Worm (Caenorhabditis elegans) whole organism, L4/young adult: Measurements from ENCODE around the gene twk-39.

Experiments used
- W03F9.2 ChIP-seq: fragments of 150-350 bp; optimal IDR thresholded peaks from 2 replicates; lab custom pipeline; 2014; ENCODE audit warnings: missing biosample characterization, missing genetic modification characterization
- dao-5 ChIP-seq: sonication (generic microtip); optimal IDR thresholded peaks from 2 replicates; lab custom pipeline; 2016; ENCODE audit warnings: missing genotype, missing genetic modification characterization, moderate library complexity, missing compliant biosample characterization
- him-1 ChIP-seq: sonication (generic microtip); optimal IDR thresholded peaks from 2 replicates; lab custom pipeline; 2016; ENCODE audit warnings: missing genotype, missing genetic modification reagents, missing genetic modification characterization, missing compliant biosample characterization

The twk-39 gene

ce11 chrIII:11792295-11793256, 3.0 kb upstream of the twk-39 start, which contains the start of gene C24H11.2:
Gene C24H11.2, minus strand, starts transcription at chrIII:11792345.
- TF ChIP-seq him-1 (tag; lab: Kevin White, UChicago), result peak; percentile 63

ce11 chrIII:11794389-11794788, 1.2 kb upstream of the twk-39 start:
- no peak for TF ChIP-seq him-1 (tag; lab: Kevin White, UChicago)
- no peak for TF ChIP-seq dao-5 (tag; lab: Kevin White, UChicago)
- no peak for TF ChIP-seq W03F9.2 (tag; lab: Kevin White, UChicago)

ce11 chrIII:11806695-11807094, 11.1 kb downstream of the twk-39 start, which contains the start of gene C18D11.7:
Gene C18D11.7, minus strand, starts transcription at chrIII:11806795.
- no peak for TF ChIP-seq W03F9.2 (tag; lab: Kevin White, UChicago)
- no peak for TF ChIP-seq him-1 (tag; lab: Kevin White, UChicago)
- no peak for TF ChIP-seq dao-5 (tag; lab: Kevin White, UChicago)

ce11 chrIII:11807418-11807817, 11.9 kb downstream of the twk-39 start, which contains the start of gene C18D11.10:
Gene C18D11.10, plus strand, starts transcription at chrIII:11807718.
- TF ChIP-seq W03F9.2 (tag; lab: Kevin White, UChicago), result no peak
- no peak for TF ChIP-seq him-1 (tag; lab: Kevin White, UChicago)

ce11 chrIII:11808818-11809217, 13.3 kb downstream of the twk-39 start, which contains the start of gene C18D11.9:
Gene C18D11.9, plus strand, starts transcription at chrIII:11809118.
- TF ChIP-seq him-1 (tag; lab: Kevin White, UChicago) (no peak), dao-5 (tag; lab: Kevin White, UChicago) (no peak), W03F9.2 (tag; lab: Kevin White, UChicago) (no peak)

- TF ChIP-seq dao-5 (tag; lab: Kevin White, UChicago) (no peak), him-1 (tag; lab: Kevin White, UChicago) (no peak), W03F9.2 (tag; lab: Kevin White, UChicago) (no peak)
Observed at ce11 chrIII:11810447-11810846, 14.9 kb downstream of the twk-39 start, which contains the start of gene C18D11.6. Gene C18D11.6, plus strand, starts transcription at chrIII:11810556.

ce11 chrIII:11811839-11812238, 16.3 kb downstream of the twk-39 start:
- TF ChIP-seq dao-5 (tag; lab: Kevin White, UChicago) (no peak), him-1 (tag; lab: Kevin White, UChicago) (no peak), W03F9.2 (tag; lab: Kevin White, UChicago) (no peak)

ce11 chrIII:11814653-11815052, 19.1 kb downstream of the twk-39 start:
- TF ChIP-seq dao-5 (tag; lab: Kevin White, UChicago) (no peak), W03F9.2 (tag; lab: Kevin White, UChicago) (no peak), him-1 (tag; lab: Kevin White, UChicago) (no peak)

ce11 chrIII:11816523-11817003, 21.0 kb downstream of the twk-39 start, which contains the start of gene C18D11.1:
Gene C18D11.1, plus strand, starts transcription at chrIII:11816573.
- TF ChIP-seq dao-5 (tag; lab: Kevin White, UChicago) (no peak), him-1 (tag; lab: Kevin White, UChicago) (no peak), W03F9.2 (tag; lab: Kevin White, UChicago) (no peak)

ce11 chrIII:11817865-11818264, 22.3 kb downstream of the twk-39 start:
- TF ChIP-seq dao-5 (tag; lab: Kevin White, UChicago), result no peak
- no peak for TF ChIP-seq W03F9.2 (tag; lab: Kevin White, UChicago)
- TF ChIP-seq him-1 (tag; lab: Kevin White, UChicago), result no peak

- TF ChIP-seq W03F9.2 (tag; lab: Kevin White, UChicago) (no peak), him-1 (tag; lab: Kevin White, UChicago) (no peak), dao-5 (tag; lab: Kevin White, UChicago) (no peak)
Observed at ce11 chrIII:11822407-11822806, 26.9 kb downstream of the twk-39 start, which contains the start of gene maa-1. Gene maa-1, minus strand, starts transcription at chrIII:11822526.

ce11 chrIII:11823260-11823659, 27.7 kb downstream of the twk-39 start, which contains the start of gene C18D11.3:
Gene C18D11.3, plus strand, starts transcription at chrIII:11823448.
- TF ChIP-seq him-1 (tag; lab: Kevin White, UChicago) (peak; percentile 35), W03F9.2 (tag; lab: Kevin White, UChicago) (peak; percentile 79), dao-5 (tag; lab: Kevin White, UChicago) (no peak)

ce11 chrIII:11824088-11824487, 28.5 kb downstream of the twk-39 start:
- TF ChIP-seq dao-5 (tag; lab: Kevin White, UChicago) (no peak), him-1 (tag; lab: Kevin White, UChicago) (no peak), W03F9.2 (tag; lab: Kevin White, UChicago) (no peak)
